Fruit fly (Drosophila melanogaster) whole organism, embryonic: ENCODE measurements around the gene sesB.

ENCODE experiments used
- Ada2b ChIP-seq: fragments of 200-800 bp; sonication (Bioruptor generic); IDR thresholded peaks from 2 replicates; pipeline ENCODE4 v1.3.6; 2022; ENCODE audit warnings: missing biosample characterization, missing genetic modification characterization
- B-H1 ChIP-seq: fragments of 200-800 bp; sonication (Bioruptor generic); IDR thresholded peaks from 3 replicates; pipeline ENCODE4 v1.3.6; 2022; ENCODE audit warnings: missing biosample characterization, missing genetic modification characterization
- Bteb2 ChIP-seq: fragments of 200-800 bp; sonication (Bioruptor generic); optimal IDR thresholded peaks from 2 replicates; lab custom pipeline; 2016; ENCODE audit warnings: missing biosample characterization, missing genetic modification characterization
- CG10209 ChIP-seq: fragments of 200-800 bp; sonication (Bioruptor generic); optimal IDR thresholded peaks from 3 replicates; lab custom pipeline; 2017; ENCODE audit warnings: missing biosample characterization, mild to moderate bottlenecking, missing genetic modification characterization, missing genetic modification reagents
- CG1024 ChIP-seq: fragments of 200-800 bp; sonication (Bioruptor generic); IDR thresholded peaks from 2 replicates; pipeline ENCODE4 v1.3.6; 2022; ENCODE audit warnings: missing biosample characterization, missing genetic modification characterization
- CG10431 ChIP-seq: fragments of 200-800 bp; sonication (Bioruptor generic); optimal IDR thresholded peaks from 3 replicates; lab custom pipeline; 2018; ENCODE audit warnings: missing biosample characterization, mild to moderate bottlenecking, missing genetic modification characterization
- CG10543 ChIP-seq: fragments of 200-800 bp; sonication (Bioruptor generic); optimal IDR thresholded peaks from 3 replicates; lab custom pipeline; 2017; ENCODE audit warnings: missing biosample characterization, mild to moderate bottlenecking, missing genetic modification characterization, moderate library complexity
- CG11504 ChIP-seq: fragments of 200-800 bp; sonication (Bioruptor generic); optimal IDR thresholded peaks from 3 replicates; lab custom pipeline; 2019; ENCODE audit warnings: missing biosample characterization, mild to moderate bottlenecking, missing genetic modification characterization, moderate library complexity
- CG12236 ChIP-seq: fragments of 200-800 bp; sonication (Bioruptor generic); optimal IDR thresholded peaks from 2 replicates; lab custom pipeline; 2016; ENCODE audit warnings: missing biosample characterization, missing genetic modification characterization
- CG13296 ChIP-seq: fragments of 200-800 bp; sonication (Bioruptor generic); optimal IDR thresholded peaks from 3 replicates; lab custom pipeline; 2018; ENCODE audit warnings: missing biosample characterization, mild to moderate bottlenecking, missing genetic modification characterization
- CG14860 ChIP-seq: fragments of 200-800 bp; sonication (Bioruptor generic); IDR thresholded peaks from 3 replicates; pipeline ENCODE4 v1.3.6; 2022; ENCODE audit warnings: missing biosample characterization, missing genetic modification characterization; ENCODE audit not compliant: partially characterized antibody
- CG17912 ChIP-seq: fragments of 200-800 bp; sonication (Bioruptor generic); optimal IDR thresholded peaks from 2 replicates; lab custom pipeline; 2018; ENCODE audit warnings: missing biosample characterization, mild to moderate bottlenecking, missing genetic modification characterization
- CG18619 ChIP-seq: fragments of 200-800 bp; sonication (Bioruptor generic); optimal IDR thresholded peaks from 3 replicates; lab custom pipeline; 2017; ENCODE audit warnings: missing biosample characterization, mild to moderate bottlenecking, missing genetic modification characterization
- CG18764 ChIP-seq: fragments of 200-800 bp; sonication (Bioruptor generic); optimal IDR thresholded peaks from 3 replicates; lab custom pipeline; 2016; ENCODE audit warnings: missing biosample characterization, missing genetic modification characterization
- CG3407 ChIP-seq: fragments of 200-800 bp; sonication (Bioruptor generic); optimal IDR thresholded peaks from 2 replicates; lab custom pipeline; 2018; ENCODE audit warnings: missing biosample characterization, mild to moderate bottlenecking, missing genetic modification characterization
- CG34224 ChIP-seq: fragments of 200-800 bp; sonication (Bioruptor generic); IDR thresholded peaks from 3 replicates; pipeline ENCODE4 v1.3.6; 2022; ENCODE audit warnings: missing biosample characterization, missing genetic modification characterization; ENCODE audit not compliant: partially characterized antibody
- CG6765 ChIP-seq: fragments of 200-800 bp; sonication (Bioruptor generic); optimal IDR thresholded peaks from 3 replicates; lab custom pipeline; 2017; ENCODE audit warnings: missing biosample characterization, mild to moderate bottlenecking, missing genetic modification characterization
- CG8290 ChIP-seq, 3 experiments: fragments of 200-800 bp; sonication (Bioruptor generic); optimal IDR thresholded peaks; 2 replicates each; lab custom pipeline; 2016 to 2019; ENCODE audit warnings: missing biosample characterization in 3 of 3, missing genetic modification characterization in 3 of 3, mild to moderate bottlenecking in 2 of 3, moderate library complexity in 1 of 3
- CG8765 ChIP-seq: fragments of 200-800 bp; sonication (Bioruptor generic); IDR thresholded peaks from 2 replicates; pipeline ENCODE4 v1.3.6; 2022; ENCODE audit warnings: missing biosample characterization, missing genetic modification characterization
- D ChIP-seq, 2 experiments: fragments of 200-800 bp in 1 of 2; fragments of >200 bp in 1 of 2; sonication (Bioruptor generic) in 1 of 2; optimal IDR thresholded peaks; 2 replicates in 1 of 2; 3 replicates in 1 of 2; lab custom pipeline; 2017; ENCODE audit warnings: mild to moderate bottlenecking in 1 of 2, missing biosample characterization in 1 of 2, missing genetic modification characterization in 1 of 2, missing genetic modification reagents in 1 of 2
- Doc3 ChIP-seq: fragments of 200-800 bp; sonication (Bioruptor generic); IDR thresholded peaks from 3 replicates; pipeline ENCODE4 v1.3.6; 2022; ENCODE audit warnings: missing biosample characterization, missing genetic modification characterization; ENCODE audit not compliant: partially characterized antibody
- HLH4C ChIP-seq: fragments of 200-800 bp; sonication (Bioruptor generic); IDR thresholded peaks from 3 replicates; pipeline ENCODE4 v1.3.6; 2022; ENCODE audit warnings: missing biosample characterization, missing genetic modification characterization; ENCODE audit not compliant: partially characterized antibody
- HLH54F ChIP-seq: fragments of 200-800 bp; sonication (Bioruptor generic); optimal IDR thresholded peaks from 3 replicates; lab custom pipeline; 2016; ENCODE audit warnings: missing biosample characterization, missing genetic modification characterization
- Hand ChIP-seq: fragments of 200-800 bp; sonication (Bioruptor generic); optimal IDR thresholded peaks from 2 replicates; lab custom pipeline; 2017; ENCODE audit warnings: mild to moderate bottlenecking, missing biosample characterization, missing genetic modification reagents, missing genetic modification characterization
- Hey ChIP-seq: fragments of 200-800 bp; sonication (Bioruptor generic); optimal IDR thresholded peaks from 3 replicates; lab custom pipeline; 2018; ENCODE audit warnings: missing biosample characterization, mild to moderate bottlenecking, missing genetic modification characterization
- MBD-R2 ChIP-seq: fragments of 200-800 bp; sonication (Bioruptor generic); IDR thresholded peaks from 2 replicates; pipeline ENCODE4 v1.3.6; 2022; ENCODE audit warnings: missing biosample characterization, missing genetic modification characterization
- Myb ChIP-seq: fragments of 200-800 bp; sonication (Bioruptor generic); optimal IDR thresholded peaks from 2 replicates; lab custom pipeline; 2016; ENCODE audit warnings: missing biosample characterization, missing genetic modification characterization
- NC2α ChIP-seq: fragments of 200-800 bp; sonication (Bioruptor generic); optimal IDR thresholded peaks from 2 replicates; lab custom pipeline; 2016; ENCODE audit warnings: missing biosample characterization, missing genetic modification characterization
- Pdp1 ChIP-seq, 2 experiments: fragments of 200-800 bp; sonication (Bioruptor generic); optimal IDR thresholded peaks; 3 replicates each; lab custom pipeline; 2016; ENCODE audit warnings: missing biosample characterization in 2 of 2, missing genetic modification characterization in 2 of 2, mild to moderate bottlenecking in 1 of 2, moderate library complexity in 1 of 2
- Side ChIP-seq: fragments of 200-800 bp; sonication (Bioruptor generic); optimal IDR thresholded peaks from 2 replicates; lab custom pipeline; 2016; ENCODE audit warnings: missing biosample characterization, missing genetic modification characterization
- Xbp1 ChIP-seq: fragments of 200-800 bp; sonication (Bioruptor generic); optimal IDR thresholded peaks from 3 replicates; lab custom pipeline; 2016; ENCODE audit warnings: missing biosample characterization, mild to moderate bottlenecking, missing genetic modification characterization
- chn ChIP-seq: fragments of 200-800 bp; sonication (Bioruptor generic); optimal IDR thresholded peaks from 2 replicates; lab custom pipeline; 2016; ENCODE audit warnings: missing biosample characterization, missing genetic modification characterization
- croc ChIP-seq: fragments of 200-800 bp; sonication (Bioruptor generic); conservative IDR thresholded peaks from 3 replicates; pipeline ENCODE4 v1.3.6; 2022; ENCODE audit warnings: missing biosample characterization, missing genetic modification characterization
- dan ChIP-seq: fragments of 200-800 bp; sonication (Bioruptor generic); IDR thresholded peaks from 2 replicates; pipeline ENCODE4 v1.3.6; 2022; ENCODE audit warnings: missing biosample characterization, missing genetic modification characterization
- en ChIP-seq: fragments of 200-800 bp; sonication (Bioruptor generic); optimal IDR thresholded peaks from 2 replicates; lab custom pipeline; 2016; ENCODE audit warnings: missing biosample characterization, missing genetic modification characterization
- gcm ChIP-seq: fragments of 200-800 bp; sonication (Bioruptor generic); optimal IDR thresholded peaks from 2 replicates; lab custom pipeline; 2019; ENCODE audit warnings: missing biosample characterization, mild to moderate bottlenecking, missing genetic modification characterization, moderate library complexity
- grn ChIP-seq: fragments of 200-800 bp; sonication (Bioruptor generic); optimal IDR thresholded peaks from 3 replicates; lab custom pipeline; 2017; ENCODE audit warnings: missing biosample characterization, missing genetic modification characterization
- gsb ChIP-seq: fragments of 200-800 bp; sonication (Bioruptor generic); IDR thresholded peaks from 2 replicates; pipeline ENCODE4 v1.3.6; 2022; ENCODE audit warnings: missing biosample characterization, missing genetic modification characterization
- hbn ChIP-seq: fragments of 200-800 bp; sonication (Bioruptor generic); IDR thresholded peaks from 2 replicates; pipeline ENCODE4 v1.3.6; 2022; ENCODE audit warnings: missing biosample characterization, missing genetic modification characterization; ENCODE audit not compliant: partially characterized antibody
- insv ChIP-seq, 2 experiments: fragments of 200-800 bp; sonication (Bioruptor generic); optimal IDR thresholded peaks; 3 replicates each; lab custom pipeline; 2016 to 2018; ENCODE audit warnings: missing biosample characterization in 2 of 2, missing genetic modification characterization in 2 of 2
- kni ChIP-seq: fragments of 200-800 bp; sonication (Bioruptor generic); optimal IDR thresholded peaks from 3 replicates; lab custom pipeline; 2017; ENCODE audit warnings: mild to moderate bottlenecking, missing biosample characterization, missing genetic modification reagents, missing genetic modification characterization
- lab ChIP-seq: fragments of 200-800 bp; sonication (Bioruptor generic); optimal IDR thresholded peaks from 3 replicates; lab custom pipeline; 2017; ENCODE audit warnings: missing biosample characterization, missing genetic modification characterization, mild to moderate bottlenecking, moderate library complexity, missing genetic modification reagents
- nmo ChIP-seq: fragments of 200-800 bp; sonication (Bioruptor generic); optimal IDR thresholded peaks from 2 replicates; lab custom pipeline; 2018; ENCODE audit warnings: missing biosample characterization, mild to moderate bottlenecking, missing genetic modification characterization, moderate library complexity
- pfk ChIP-seq: fragments of 200-800 bp; sonication (Bioruptor generic); optimal IDR thresholded peaks from 2 replicates; lab custom pipeline; 2018; ENCODE audit warnings: missing biosample characterization, mild to moderate bottlenecking, missing genetic modification characterization, moderate library complexity
- psq ChIP-seq: fragments of 200-800 bp; sonication (Bioruptor generic); optimal IDR thresholded peaks from 2 replicates; lab custom pipeline; 2017; ENCODE audit warnings: missing biosample characterization, missing genetic modification characterization
- stwl ChIP-seq: fragments of 200-800 bp; sonication (Bioruptor generic); optimal IDR thresholded peaks from 3 replicates; lab custom pipeline; 2018; ENCODE audit warnings: missing biosample characterization, mild to moderate bottlenecking, missing genetic modification characterization, moderate library complexity
- tna ChIP-seq: fragments of 200-800 bp; sonication (Bioruptor generic); IDR thresholded peaks from 2 replicates; pipeline ENCODE4 v1.3.6; 2022; ENCODE audit warnings: missing biosample characterization, missing genetic modification characterization; ENCODE audit not compliant: partially characterized antibody

sesB gene

dm6 chrX:10822678-10823440, 36.1 kb upstream of the sesB start (continued):
- peak in 1 of 2 experiments; percentile 75 for TF ChIP-seq insv (GFP tag; optimal IDR thresholded peaks at IDR 0.05; lab: Kevin White, UChicago)
- peak; percentile 66 for TF ChIP-seq gcm (GFP tag; lab: Kevin White, UChicago)
- peak; percentile 4 for TF ChIP-seq NC2α (GFP tag; lab: Kevin White, UChicago)
- no peak for TF ChIP-seq en (GFP tag; lab: Kevin White, UChicago)
- no peak for TF ChIP-seq Hey (tag; lab: Kevin White, UChicago)
- peak; percentile 75 for TF ChIP-seq CG10209 (GFP tag; lab: Kevin White, UChicago)
- TF ChIP-seq CG17912 = no peak
- no peak for TF ChIP-seq Side (GFP tag; lab: Kevin White, UChicago)
- no peak for TF ChIP-seq psq
- no peak for TF ChIP-seq Hand (GFP tag; lab: Kevin White, UChicago)
- peak; percentile 83 for TF ChIP-seq nmo (GFP tag; lab: Kevin White, UChicago)
- no peak for TF ChIP-seq D (optimal IDR thresholded peaks at IDR 0.05; lab: Kevin White, UChicago)
- peak; percentile 76 for TF ChIP-seq D (GFP tag; optimal IDR thresholded peaks at IDR 0.05; lab: Kevin White, UChicago)
- no peak for TF ChIP-seq CG10543 (GFP tag; lab: Kevin White, UChicago)
- no peak; the same call in 1 of the 2 replicates for TF ChIP-seq dan (GFP tag; lab: Robert Waterston, UW)
- peak; percentile 89 for TF ChIP-seq kni
- TF ChIP-seq CG8290 (GFP tag; optimal IDR thresholded peaks at IDR 0.05; lab: Kevin White, UChicago) = no peak
- TF ChIP-seq CG8290 (tag; optimal IDR thresholded peaks at IDR 0.05; lab: Kevin White, UChicago) = peak; percentile 9 to 24
- TF ChIP-seq CG12236 = no peak
- peak; percentile 17 for TF ChIP-seq stwl (tag; lab: Kevin White, UChicago)
- peak; percentile 26 for TF ChIP-seq HLH54F (GFP tag; lab: Kevin White, UChicago)
- TF ChIP-seq CG6765 (GFP tag; lab: Kevin White, UChicago) = peak; percentile 27
- no peak for TF ChIP-seq hbn
- 0 out of 2 replicates have a peak, but pooled peaks have one; percentile 37 for TF ChIP-seq Ada2b
- TF ChIP-seq CG1024 (GFP tag; lab: Robert Waterston, UW) = no peak
- TF ChIP-seq CG18764 (GFP tag; lab: Kevin White, UChicago) = peak; percentile 25
- no peak for TF ChIP-seq MBD-R2
- no peak for TF ChIP-seq CG34224
- no peak for TF ChIP-seq HLH4C (GFP tag; lab: Robert Waterston, UW)
- TF ChIP-seq CG10431 (GFP tag; lab: Kevin White, UChicago) = no peak
- TF ChIP-seq Xbp1 (GFP tag; lab: Kevin White, UChicago) = peak; percentile 43
- TF ChIP-seq gsb = no peak
- peak; percentile 44 for TF ChIP-seq CG3407 (GFP tag; lab: Kevin White, UChicago)
- TF ChIP-seq CG14860 (GFP tag; lab: Robert Waterston, UW) = no peak
- peak; percentile 15 to 41 for TF ChIP-seq Pdp1 (GFP tag; optimal IDR thresholded peaks at IDR 0.05; lab: Kevin White, UChicago)
- peak; percentile 57; the same call in 1 of the 2 replicates for TF ChIP-seq CG8765 (GFP tag; lab: Robert Waterston, UW)
- peak; percentile 71 for TF ChIP-seq lab (GFP tag; lab: Kevin White, UChicago)
- no peak for TF ChIP-seq grn
- peak; percentile 7 for TF ChIP-seq Bteb2 (GFP tag; lab: Kevin White, UChicago)
- no peak for TF ChIP-seq Myb (GFP tag; lab: Kevin White, UChicago)
- TF ChIP-seq CG18619 (GFP tag; lab: Kevin White, UChicago) = peak; percentile 54
- TF ChIP-seq CG11504 (tag; lab: Kevin White, UChicago) = peak; percentile 82
- TF ChIP-seq pfk (GFP tag; lab: Kevin White, UChicago) = no peak
- TF ChIP-seq tna (GFP tag; lab: Robert Waterston, UW) = no peak
- peak; percentile 68 for TF ChIP-seq croc
- no peak for TF ChIP-seq Doc3 (GFP tag; lab: Robert Waterston, UW)
- TF ChIP-seq chn (GFP tag; lab: Kevin White, UChicago) = no peak
- TF ChIP-seq CG13296 (GFP tag; lab: Kevin White, UChicago) = peak; percentile 63
- no peak for TF ChIP-seq B-H1 (GFP tag; lab: Robert Waterston, UW)
